Fruit fly (Drosophila melanogaster): ENCODE measurements around the gene CG13051.

CG13051 gene

dm6 chr3L:16305820-16306650 is 41.1 kb upstream of the CG13051 start, which contains the start of the genes CG13043 and CG13063 (continued):
- TF ChIP-seq CG14860 (GFP tag; IDR thresholded peaks at IDR 0.05; ENCODE audit: partially characterized antibody) (no peak), ttk (GFP tag; IDR thresholded peaks at IDR 0.05) (no peak), CG30403 (GFP tag; optimal IDR thresholded peaks at IDR 0.05) (no peak), CG3726 (GFP tag; IDR thresholded peaks at IDR 0.05) (no peak), ro (GFP tag; IDR thresholded peaks at IDR 0.05) (no peak), tup (GFP tag; optimal IDR thresholded peaks at IDR 0.05) (no peak), sens-2 (GFP tag; IDR thresholded peaks at IDR 0.05) (no peak), CG7786 (GFP tag; optimal IDR thresholded peaks at IDR 0.05) (no peak), tin (GFP tag; optimal IDR thresholded peaks at IDR 0.05) (no peak), Hr3 (GFP tag; optimal IDR thresholded peaks at IDR 0.05) (no peak), lmd (GFP tag; IDR thresholded peaks at IDR 0.05) (no peak), nom (GFP tag; optimal IDR thresholded peaks at IDR 0.05) (no peak), TFAM (GFP tag; optimal IDR thresholded peaks at IDR 0.05) (no peak), Fer1 (GFP tag; optimal IDR thresholded peaks at IDR 0.05) (no peak), CG1792 (GFP tag; optimal IDR thresholded peaks at IDR 0.05) (no peak), ase (GFP tag; IDR thresholded peaks at IDR 0.05) (no peak), CG12219 (GFP tag; optimal IDR thresholded peaks at IDR 0.05) (no peak), grn (GFP tag; optimal IDR thresholded peaks at IDR 0.05) (no peak), lbe (GFP tag; optimal IDR thresholded peaks at IDR 0.05) (no peak), chinmo (GFP tag; IDR thresholded peaks at IDR 0.05; ENCODE audit: partially characterized antibody) (no peak), CG2120 (GFP tag; optimal IDR thresholded peaks at IDR 0.05) (no peak), klu (GFP tag; IDR thresholded peaks at IDR 0.05) (no peak), CG2678 (tag; optimal IDR thresholded peaks at IDR 0.05) (peak; percentile 42), Sry-δ (GFP tag; optimal IDR thresholded peaks at IDR 0.05) (no peak), gsb-n (tag; optimal IDR thresholded peaks at IDR 0.05) (peak; percentile 58), lab (GFP tag; optimal IDR thresholded peaks at IDR 0.05) (no peak), Dfd (GFP tag; optimal IDR thresholded peaks at IDR 0.05) (no peak), CG3838 (GFP tag; optimal IDR thresholded peaks at IDR 0.05) (no peak), Antp (GFP tag; optimal IDR thresholded peaks at IDR 0.05) (no peak), Max (GFP tag; optimal IDR thresholded peaks at IDR 0.05) (no peak), CG10654 (GFP tag; optimal IDR thresholded peaks at IDR 0.05) (no peak), CG15073 (GFP tag; optimal IDR thresholded peaks at IDR 0.05) (no peak), CG6791 (GFP tag; IDR thresholded peaks at IDR 0.05; ENCODE audit: partially characterized antibody) (no peak), MTF-1 (GFP tag; optimal IDR thresholded peaks at IDR 0.05; ENCODE audit: borderline replicate concordance) (no peak), CG33213 (GFP tag; optimal IDR thresholded peaks at IDR 0.05) (no peak), Ptx1 (GFP tag; IDR thresholded peaks at IDR 0.05) (peak; percentile 35; the same call in 1 of the 2 replicates), kah (GFP tag; optimal IDR thresholded peaks at IDR 0.05) (no peak), zfh1 (GFP tag; IDR thresholded peaks at IDR 0.05) (no peak), CG8388 (GFP tag; optimal IDR thresholded peaks at IDR 0.05) (no peak), gem (tag; optimal IDR thresholded peaks at IDR 0.05) (peak; percentile 59), Drgx (GFP tag; IDR thresholded peaks at IDR 0.05) (no peak), z (GFP tag; IDR thresholded peaks at IDR 0.05) (no peak), BtbVII (GFP tag; optimal IDR thresholded peaks at IDR 0.05) (no peak), hbn (GFP tag; IDR thresholded peaks at IDR 0.05; ENCODE audit: partially characterized antibody) (no peak), Awh (GFP tag; IDR thresholded peaks at IDR 0.05) (no peak), CG12155 (GFP tag; optimal IDR thresholded peaks at IDR 0.05) (no peak), CG18619 (GFP tag; optimal IDR thresholded peaks at IDR 0.05) (no peak), sc (optimal IDR thresholded peaks at IDR 0.05) (no peak), sc (GFP tag; optimal IDR thresholded peaks at IDR 0.05) (no peak), CG6175 (GFP tag; IDR thresholded peaks at IDR 0.05) (no peak), sim (GFP tag; IDR thresholded peaks at IDR 0.05) (no peak)

All from whole organism, embryonic.